Fruit fly (Drosophila melanogaster) whole organism, embryonic: ENCODE measurements around the gene pnr.
A peak's percentile ranks its signal among the peaks of the same experiment; 100 is the strongest.

Experiments
- CG10979 ChIP-seq: fragments of 200-800 bp; sonication (Bioruptor generic); optimal IDR thresholded peaks from 2 replicates; lab custom pipeline; 2018; ENCODE audit warnings: missing biosample characterization, mild to moderate bottlenecking, missing genetic modification characterization, moderate library complexity
- CG11560 ChIP-seq: fragments of 200-800 bp; sonication (Bioruptor generic); IDR thresholded peaks from 3 replicates; pipeline ENCODE4 v1.3.6; 2022; ENCODE audit warnings: missing biosample characterization, missing genetic modification characterization
- CG12155 ChIP-seq: fragments of 200-800 bp; sonication (Bioruptor generic); optimal IDR thresholded peaks from 3 replicates; lab custom pipeline; 2016; ENCODE audit warnings: missing biosample characterization, missing genetic modification characterization
- CG12219 ChIP-seq: fragments of 200-800 bp; sonication (Bioruptor generic); optimal IDR thresholded peaks from 3 replicates; lab custom pipeline; 2018; ENCODE audit warnings: missing biosample characterization, mild to moderate bottlenecking, missing genetic modification characterization
- CG12769 ChIP-seq: fragments of 200-800 bp; sonication (Bioruptor generic); optimal IDR thresholded peaks from 2 replicates; lab custom pipeline; 2019; ENCODE audit warnings: missing biosample characterization, mild to moderate bottlenecking, missing genetic modification characterization, moderate library complexity
- CG14014 ChIP-seq: fragments of 200-800 bp; sonication (Bioruptor generic); IDR thresholded peaks from 2 replicates; pipeline ENCODE4 v1.3.6; 2022; ENCODE audit warnings: missing biosample characterization, missing genetic modification characterization
- CG1602 ChIP-seq: fragments of 200-800 bp; sonication (Bioruptor generic); optimal IDR thresholded peaks from 3 replicates; lab custom pipeline; 2016; ENCODE audit warnings: missing biosample characterization, missing genetic modification characterization
- CG17328 ChIP-seq: fragments of 200-800 bp; sonication (Bioruptor generic); IDR thresholded peaks from 2 replicates; pipeline ENCODE4 v1.3.6; 2022; ENCODE audit warnings: missing biosample characterization, missing genetic modification characterization
- CG17385 ChIP-seq: fragments of 200-800 bp; sonication (Bioruptor generic); optimal IDR thresholded peaks from 3 replicates; lab custom pipeline; 2018; ENCODE audit warnings: missing biosample characterization, mild to moderate bottlenecking, missing genetic modification characterization
- CG18011 ChIP-seq: fragments of 200-800 bp; sonication (Bioruptor generic); optimal IDR thresholded peaks from 2 replicates; lab custom pipeline; 2017; ENCODE audit warnings: missing biosample characterization, missing genetic modification characterization, mild to moderate bottlenecking, moderate library complexity, missing genotype
- CG2678 ChIP-seq: fragments of 200-800 bp; sonication (Bioruptor generic); optimal IDR thresholded peaks from 3 replicates; lab custom pipeline; 2019; ENCODE audit warnings: missing biosample characterization, mild to moderate bottlenecking, missing genetic modification characterization, moderate library complexity
- CG2875 ChIP-seq: fragments of 200-800 bp; sonication (Bioruptor generic); optimal IDR thresholded peaks from 2 replicates; lab custom pipeline; 2017; ENCODE audit warnings: missing biosample characterization, mild to moderate bottlenecking, missing genetic modification characterization, missing genetic modification reagents
- CG33557 ChIP-seq: fragments of 200-800 bp; sonication (Bioruptor generic); optimal IDR thresholded peaks from 2 replicates; lab custom pipeline; 2019; ENCODE audit warnings: missing biosample characterization, mild to moderate bottlenecking, missing genetic modification characterization, moderate library complexity
- CG34376 ChIP-seq: fragments of 200-800 bp; sonication (Bioruptor generic); optimal IDR thresholded peaks from 2 replicates; lab custom pipeline; 2018; ENCODE audit warnings: missing biosample characterization, mild to moderate bottlenecking, missing genetic modification characterization
- CG4854 ChIP-seq: fragments of 200-800 bp; sonication (Bioruptor generic); optimal IDR thresholded peaks from 2 replicates; lab custom pipeline; 2016; ENCODE audit warnings: missing biosample characterization, missing genetic modification characterization, inconsistent platforms
- CG7556 ChIP-seq: fragments of 200-800 bp; sonication (Bioruptor generic); optimal IDR thresholded peaks from 2 replicates; lab custom pipeline; 2017; ENCODE audit warnings: missing biosample characterization, mild to moderate bottlenecking, missing genetic modification characterization
- CG8290 ChIP-seq, 3 experiments: fragments of 200-800 bp; sonication (Bioruptor generic); optimal IDR thresholded peaks; 2 replicates each; lab custom pipeline; 2016 to 2019; ENCODE audit warnings: missing biosample characterization in 3 of 3, missing genetic modification characterization in 3 of 3, mild to moderate bottlenecking in 2 of 3, moderate library complexity in 1 of 3
- CoRest ChIP-seq: fragments of 200-800 bp; sonication (Bioruptor generic); optimal IDR thresholded peaks from 3 replicates; lab custom pipeline; 2018; ENCODE audit warnings: missing biosample characterization, mild to moderate bottlenecking, missing genetic modification characterization, moderate library complexity
- Dek ChIP-seq: fragments of 200-800 bp; sonication (Bioruptor generic); optimal IDR thresholded peaks from 3 replicates; lab custom pipeline; 2019; ENCODE audit warnings: missing biosample characterization, mild to moderate bottlenecking, missing genetic modification characterization, moderate library complexity
- Fer3 ChIP-seq: fragments of 200-800 bp; sonication (Bioruptor generic); optimal IDR thresholded peaks from 2 replicates; lab custom pipeline; 2018; ENCODE audit warnings: missing biosample characterization, mild to moderate bottlenecking, missing genetic modification characterization, moderate library complexity
- HLH3B ChIP-seq: fragments of 200-800 bp; sonication (Bioruptor generic); IDR thresholded peaks from 2 replicates; pipeline ENCODE4 v1.3.6; 2022; ENCODE audit warnings: missing biosample characterization, missing genetic modification characterization
- Hr39 ChIP-seq: fragments of >200 bp; optimal IDR thresholded peaks from 2 replicates; lab custom pipeline; 2017
- Hr78 ChIP-seq, 2 experiments: fragments of 200-800 bp in 1 of 2; fragments of >200 bp in 1 of 2; sonication (Bioruptor generic) in 1 of 2; optimal IDR thresholded peaks; 2 replicates each; lab custom pipeline; 2017 to 2019; ENCODE audit warnings: missing biosample characterization in 2 of 2, missing genetic modification characterization in 2 of 2, mild to moderate bottlenecking in 1 of 2, moderate library complexity in 1 of 2
- Lhr ChIP-seq: fragments of 200-800 bp; sonication (Bioruptor generic); optimal IDR thresholded peaks from 3 replicates; lab custom pipeline; 2017; ENCODE audit warnings: mild to moderate bottlenecking, missing biosample characterization, missing genetic modification reagents, missing genetic modification characterization
- Med ChIP-seq: fragments of 200-800 bp; sonication (Bioruptor generic); peaks from one replicate; lab custom pipeline; 2016; ENCODE audit warnings: missing biosample characterization, missing genetic modification characterization, mild to moderate bottlenecking, inconsistent platforms, moderate library complexity
- Myb ChIP-seq: fragments of 200-800 bp; sonication (Bioruptor generic); optimal IDR thresholded peaks from 2 replicates; lab custom pipeline; 2016; ENCODE audit warnings: missing biosample characterization, missing genetic modification characterization
- Sin3A ChIP-seq: fragments of >200 bp; optimal IDR thresholded peaks from 2 replicates; lab custom pipeline; 2018
- az2 ChIP-seq: fragments of 200-800 bp; sonication (Bioruptor generic); optimal IDR thresholded peaks from 3 replicates; lab custom pipeline; 2016; ENCODE audit warnings: missing biosample characterization, missing genetic modification characterization
- btn ChIP-seq: fragments of 200-800 bp; sonication (Bioruptor generic); optimal IDR thresholded peaks from 2 replicates; lab custom pipeline; 2016; ENCODE audit warnings: missing biosample characterization, missing genetic modification characterization
- cg ChIP-seq: fragments of 200-800 bp; sonication (Bioruptor generic); optimal IDR thresholded peaks from 3 replicates; lab custom pipeline; 2019; ENCODE audit warnings: missing biosample characterization, mild to moderate bottlenecking, missing genetic modification characterization, moderate library complexity
- chif ChIP-seq, 2 experiments: fragments of 200-800 bp; sonication (Bioruptor generic); optimal IDR thresholded peaks; 3 replicates each; lab custom pipeline; 2016; ENCODE audit warnings: missing biosample characterization in 2 of 2, missing genetic modification characterization in 2 of 2
- chinmo ChIP-seq: fragments of 200-800 bp; sonication (Bioruptor generic); IDR thresholded peaks from 4 replicates; pipeline ENCODE4 v1.3.6; 2022; ENCODE audit warnings: missing biosample characterization, missing genetic modification characterization; ENCODE audit not compliant: partially characterized antibody
- dati ChIP-seq: fragments of 200-800 bp; sonication (Bioruptor generic); IDR thresholded peaks from 2 replicates; pipeline ENCODE4 v1.3.6; 2022; ENCODE audit warnings: missing biosample characterization, missing genetic modification characterization
- exex ChIP-seq: fragments of 200-800 bp; sonication (Bioruptor generic); optimal IDR thresholded peaks from 4 replicates; lab custom pipeline; 2018; ENCODE audit warnings: missing biosample characterization, mild to moderate bottlenecking, missing genetic modification characterization, moderate library complexity
- fd102C ChIP-seq: fragments of 200-800 bp; sonication (Bioruptor generic); optimal IDR thresholded peaks from 2 replicates; lab custom pipeline; 2018; ENCODE audit warnings: missing biosample characterization, mild to moderate bottlenecking, missing genetic modification characterization, moderate library complexity
- grau ChIP-seq: fragments of 200-800 bp; optimal IDR thresholded peaks from 3 replicates; lab custom pipeline; 2019; ENCODE audit warnings: missing biosample characterization, mild to moderate bottlenecking, missing genetic modification characterization, moderate library complexity
- hb ChIP-seq: fragments of 200-800 bp; sonication (Bioruptor generic); IDR thresholded peaks from 3 replicates; pipeline ENCODE4 v1.3.6; 2022; ENCODE audit warnings: missing biosample characterization, missing genetic modification characterization; ENCODE audit not compliant: partially characterized antibody
- lab ChIP-seq: fragments of 200-800 bp; sonication (Bioruptor generic); optimal IDR thresholded peaks from 3 replicates; lab custom pipeline; 2017; ENCODE audit warnings: missing biosample characterization, missing genetic modification characterization, mild to moderate bottlenecking, moderate library complexity, missing genetic modification reagents
- lmd ChIP-seq: fragments of 200-800 bp; sonication (Bioruptor generic); IDR thresholded peaks from 2 replicates; pipeline ENCODE4 v1.3.6; 2022; ENCODE audit warnings: missing biosample characterization, missing genetic modification characterization
- mirr ChIP-seq: fragments of 200-800 bp; sonication (Bioruptor generic); optimal IDR thresholded peaks from 3 replicates; lab custom pipeline; 2018; ENCODE audit warnings: missing biosample characterization, mild to moderate bottlenecking, missing genetic modification characterization
- nmo ChIP-seq: fragments of 200-800 bp; sonication (Bioruptor generic); optimal IDR thresholded peaks from 2 replicates; lab custom pipeline; 2018; ENCODE audit warnings: missing biosample characterization, mild to moderate bottlenecking, missing genetic modification characterization, moderate library complexity
- nom ChIP-seq: fragments of 200-800 bp; sonication (Bioruptor generic); optimal IDR thresholded peaks from 2 replicates; lab custom pipeline; 2017; ENCODE audit warnings: missing biosample characterization, missing genetic modification characterization, mild to moderate bottlenecking, moderate library complexity, missing genetic modification reagents
- odd ChIP-seq: fragments of 200-800 bp; sonication (Bioruptor generic); optimal IDR thresholded peaks from 2 replicates; lab custom pipeline; 2017; ENCODE audit warnings: missing biosample characterization, mild to moderate bottlenecking, missing genetic modification characterization
- pnt ChIP-seq: fragments of 200-800 bp; sonication (Bioruptor generic); optimal IDR thresholded peaks from 3 replicates; lab custom pipeline; 2016; ENCODE audit warnings: missing biosample characterization, missing genetic modification characterization
- prd ChIP-seq, 3 experiments: fragments of >200 bp in 2 of 3; fragments of 200-800 bp in 1 of 3; sonication (Bioruptor generic) in 1 of 3; optimal IDR thresholded peaks in 2 of 3; IDR thresholded peaks in 1 of 3; 2 replicates in 2 of 3; 3 replicates in 1 of 3; pipeline versions ENCODE4 v1.3.6 to Lab custom; 2017 to 2022; ENCODE audit warnings: missing biosample characterization in 1 of 3, missing genetic modification characterization in 1 of 3
- sens ChIP-seq: fragments of 200-800 bp; sonication (Bioruptor generic); peaks from one replicate; lab custom pipeline; 2016; ENCODE audit warnings: missing biosample characterization, missing genetic modification characterization
- tin ChIP-seq: fragments of 200-800 bp; sonication (Bioruptor generic); optimal IDR thresholded peaks from 3 replicates; lab custom pipeline; 2016; ENCODE audit warnings: missing biosample characterization, missing genetic modification characterization
- zf30C ChIP-seq: fragments of 200-800 bp; sonication (Bioruptor generic); optimal IDR thresholded peaks from 3 replicates; lab custom pipeline; 2018; ENCODE audit warnings: missing biosample characterization, mild to moderate bottlenecking, missing genetic modification characterization

The pnr gene

dm6 chr3R:15984483-15985118, 41.3 kb upstream of the pnr start:
- TF ChIP-seq hb (GFP tag; lab: Robert Waterston, UW): no peak
- peak; percentile 66 for TF ChIP-seq Med
- TF ChIP-seq lmd (GFP tag; lab: Robert Waterston, UW): peak; percentile 57
- TF ChIP-seq CG8290 (GFP tag; optimal IDR thresholded peaks at IDR 0.05; lab: Kevin White, UChicago): no peak
- TF ChIP-seq CG8290 (tag; optimal IDR thresholded peaks at IDR 0.05; lab: Kevin White, UChicago): peak in 1 of 2 experiments; percentile 19
- TF ChIP-seq lab (GFP tag; lab: Kevin White, UChicago): peak; percentile 55
- TF ChIP-seq CoRest (tag; lab: Kevin White, UChicago): peak; percentile 57
- no peak for TF ChIP-seq CG4854
- TF ChIP-seq CG12769 (tag; lab: Kevin White, UChicago): peak; percentile 59
- peak; percentile 37 for TF ChIP-seq tin (GFP tag; lab: Kevin White, UChicago)
- peak; percentile 17 for TF ChIP-seq Hr39 (lab: Kevin White, UChicago)
- peak; percentile 44 for TF ChIP-seq CG34376 (GFP tag; lab: Kevin White, UChicago)
- TF ChIP-seq CG7556 (GFP tag; lab: Kevin White, UChicago): peak; percentile 53
- peak; percentile 28 for TF ChIP-seq az2 (GFP tag; lab: Kevin White, UChicago)
- peak; percentile 65 for TF ChIP-seq CG2678 (tag; lab: Kevin White, UChicago)
- peak; percentile 4 for TF ChIP-seq odd
- TF ChIP-seq Sin3A (lab: Kevin White, UChicago): no peak
- TF ChIP-seq CG1602 (GFP tag; lab: Kevin White, UChicago): peak; percentile 41
- no peak for TF ChIP-seq Dek
- 0 out of 2 replicates have a peak, but pooled peaks have one; percentile 16 for TF ChIP-seq dati (GFP tag; lab: Robert Waterston, UW)
- no peak for TF ChIP-seq btn (GFP tag; lab: Kevin White, UChicago)
- TF ChIP-seq sens (GFP tag; lab: Kevin White, UChicago): peak; percentile 91
- no peak for TF ChIP-seq CG11560 (tag; lab: Robert Waterston, UW)
- no peak for TF ChIP-seq fd102C (GFP tag; lab: Kevin White, UChicago)
- TF ChIP-seq CG2875 (GFP tag; lab: Kevin White, UChicago): no peak
- TF ChIP-seq Fer3: peak; percentile 43
- TF ChIP-seq grau (tag; lab: Kevin White, UChicago): peak; percentile 68
- TF ChIP-seq prd (optimal IDR thresholded peaks at IDR 0.05; lab: Kevin White, UChicago): no peak
- TF ChIP-seq prd (GFP tag; IDR thresholded peaks at IDR 0.05; lab: Robert Waterston, UW): peak; percentile 64; the same call in 2 of the 3 replicates
- TF ChIP-seq zf30C (GFP tag; lab: Kevin White, UChicago): peak; percentile 63
- TF ChIP-seq Myb (GFP tag; lab: Kevin White, UChicago): peak; percentile 4
- peak; percentile 73 for TF ChIP-seq nmo (GFP tag; lab: Kevin White, UChicago)
- no peak for TF ChIP-seq Lhr (GFP tag; lab: Kevin White, UChicago)
- peak; percentile 41 for TF ChIP-seq exex (tag; lab: Kevin White, UChicago)
- TF ChIP-seq chif (GFP tag; optimal IDR thresholded peaks at IDR 0.05; lab: Kevin White, UChicago): peak in 1 of 2 experiments; percentile 22
- TF ChIP-seq CG33557 (GFP tag; lab: Kevin White, UChicago): peak; percentile 46
- TF ChIP-seq CG10979: peak; percentile 76
- no peak for TF ChIP-seq CG18011
- peak; percentile 8 for TF ChIP-seq CG17385 (GFP tag; lab: Kevin White, UChicago)
- peak; percentile 15 for TF ChIP-seq mirr (GFP tag; lab: Kevin White, UChicago)
- TF ChIP-seq cg (GFP tag; lab: Kevin White, UChicago): no peak
- peak in 1 of 2 experiments; percentile 39 for TF ChIP-seq Hr78 (GFP tag; optimal IDR thresholded peaks at IDR 0.05; lab: Kevin White, UChicago)
- TF ChIP-seq CG17328: peak; percentile 46; the same call in 1 of the 2 replicates
- no peak for TF ChIP-seq CG14014
- TF ChIP-seq pnt (GFP tag; lab: Kevin White, UChicago): no peak
- TF ChIP-seq HLH3B: 0 out of 2 replicates have a peak, but pooled peaks have one; percentile 31
- peak; percentile 51 for TF ChIP-seq CG12155 (GFP tag; lab: Kevin White, UChicago)
- peak; percentile 94 for TF ChIP-seq nom
- peak; percentile 48 for TF ChIP-seq CG12219 (GFP tag; lab: Kevin White, UChicago)
- TF ChIP-seq chinmo (GFP tag; lab: Robert Waterston, UW): 0 out of 4 replicates have a peak, but pooled peaks have one; percentile 35
